Worm (Caenorhabditis elegans): Measurements from ENCODE around the gene F20B6.9.

DNA sequence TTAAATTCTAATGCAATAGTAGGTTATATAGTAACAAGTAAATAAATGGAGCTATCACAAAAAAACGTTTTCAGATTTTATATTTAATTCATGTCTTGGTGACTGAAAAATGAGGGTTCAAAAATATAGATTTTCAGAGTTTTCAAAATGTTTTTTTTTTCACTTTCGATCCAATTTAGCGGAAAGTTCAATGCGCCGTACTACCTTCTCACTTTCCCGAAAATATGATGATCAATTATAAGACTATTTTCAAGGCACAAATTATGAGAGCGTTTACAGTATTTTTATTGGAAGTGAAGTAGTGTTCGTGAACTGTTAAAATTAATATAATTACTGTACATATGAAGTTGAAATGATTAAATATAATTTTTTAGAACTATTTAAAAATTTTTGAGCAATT is 14.2 kb downstream of the F20B6.9 start:
- no peak for TF ChIP-seq him-1 (tag; optimal IDR thresholded peaks at IDR 0.05)
- no peak for TF ChIP-seq W03F9.2 (tag; optimal IDR thresholded peaks at IDR 0.05)
